Fruit fly (Drosophila melanogaster) S2 (cell line): Measurements from ENCODE around the gene Oatp33Eb.

Source experiments
- CG8478 ChIP-seq: fragments of >200 bp; optimal IDR thresholded peaks from 2 replicates; lab custom pipeline; 2018
- CTCF ChIP-seq, 2 experiments: fragments of >200 bp; optimal IDR thresholded peaks; 2 replicates each; lab custom pipeline; 2018

DNA sequence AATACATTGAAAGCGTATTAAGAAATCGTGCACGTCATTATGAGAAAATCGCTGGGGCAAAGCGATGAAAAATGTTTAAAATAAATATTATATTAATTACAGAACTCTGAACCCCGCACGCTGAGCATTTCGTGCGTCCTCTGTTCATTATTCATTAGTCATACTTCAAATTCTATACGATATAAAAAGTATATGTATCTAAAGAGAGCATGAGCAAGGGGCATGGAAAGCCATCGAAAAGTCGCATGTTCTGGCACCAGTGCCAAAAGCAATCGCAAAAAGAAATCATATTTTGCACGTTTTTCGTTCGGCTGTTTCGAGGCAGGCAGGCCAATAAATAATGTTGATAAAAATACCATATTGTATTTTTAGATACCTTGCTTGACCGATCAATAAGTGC lies 10.9 kb downstream of the Oatp33Eb start:
- no peak for TF ChIP-seq CG8478 (lab: Kevin White, UChicago)
- TF ChIP-seq CTCF (optimal IDR thresholded peaks at IDR 0.05; lab: Kevin White, UChicago): no peak
